Fruit fly (Drosophila melanogaster) whole organism, wandering third instar larva: ENCODE measurements around the gene Cyp313a1.

Experiments used
- Abd-B ChIP-seq: fragments of >200 bp; optimal IDR thresholded peaks from 2 replicates; lab custom pipeline; 2017; ENCODE audit warnings: missing biosample characterization, missing genetic modification characterization
- CG32264 ChIP-seq: fragments of 200-800 bp; sonication (Bioruptor generic); optimal IDR thresholded peaks from 2 replicates; lab custom pipeline; 2016; ENCODE audit warnings: missing biosample characterization, missing genetic modification characterization
- CG9705 ChIP-seq: fragments of 200-800 bp; sonication (Bioruptor generic); optimal IDR thresholded peaks from 2 replicates; lab custom pipeline; 2018; ENCODE audit warnings: missing biosample characterization, mild to moderate bottlenecking, missing genetic modification characterization
- CrebA ChIP-seq: fragments of 200-800 bp; sonication (Bioruptor generic); optimal IDR thresholded peaks from 2 replicates; lab custom pipeline; 2016; ENCODE audit warnings: missing biosample characterization, mild to moderate bottlenecking, missing genetic modification characterization, borderline replicate concordance
- Dfd ChIP-seq: fragments of >200 bp; optimal IDR thresholded peaks from 2 replicates; lab custom pipeline; 2017; ENCODE audit warnings: missing biosample characterization, missing genetic modification characterization
- Dif ChIP-seq: fragments of 200-275, 200-300 bp; sonication (Bioruptor generic); optimal IDR thresholded peaks from 2 replicates; lab custom pipeline; 2018; ENCODE audit warnings: missing biosample characterization, missing genetic modification characterization; ENCODE audit not compliant: partially characterized antibody
- GATAd ChIP-seq: sonication (Bioruptor generic); optimal IDR thresholded peaks from 2 replicates; lab custom pipeline; 2016; ENCODE audit warnings: missing biosample characterization, missing genetic modification characterization
- HLH106 ChIP-seq: fragments of 200-800 bp; optimal IDR thresholded peaks from 3 replicates; lab custom pipeline; 2019; ENCODE audit warnings: missing biosample characterization, mild to moderate bottlenecking, missing genetic modification characterization, moderate library complexity
- Hnf4 ChIP-seq: fragments of 200-800 bp; sonication (Bioruptor generic); optimal IDR thresholded peaks from 2 replicates; lab custom pipeline; 2016; ENCODE audit warnings: missing biosample characterization, mild to moderate bottlenecking, missing genetic modification characterization
- Hr78 ChIP-seq: fragments of >200 bp; optimal IDR thresholded peaks from 2 replicates; lab custom pipeline; 2017; ENCODE audit warnings: missing biosample characterization, missing genetic modification characterization
- Jra ChIP-seq: sonication (Bioruptor generic); optimal IDR thresholded peaks from 2 replicates; lab custom pipeline; 2016; ENCODE audit warnings: missing biosample characterization, missing genetic modification characterization
- Myc ChIP-seq: fragments of >200 bp; optimal IDR thresholded peaks from 2 replicates; lab custom pipeline; 2017
- Rel ChIP-seq, 2 experiments: fragments of 200-800 bp; sonication (Bioruptor generic) in 1 of 2; optimal IDR thresholded peaks; 2 replicates in 1 of 2; 3 replicates in 1 of 2; lab custom pipeline; 2016 to 2019; ENCODE audit warnings: mild to moderate bottlenecking in 2 of 2, missing biosample characterization in 2 of 2, missing genetic modification characterization in 2 of 2, moderate library complexity in 1 of 2
- Sp1 ChIP-seq: fragments of 200-800 bp; sonication (Bioruptor generic); optimal IDR thresholded peaks from 3 replicates; lab custom pipeline; 2019; ENCODE audit warnings: missing biosample characterization, mild to moderate bottlenecking, missing genetic modification characterization, moderate library complexity
- Vsx2 ChIP-seq: fragments of 200-300, 225-300 bp; sonication (Bioruptor generic); optimal IDR thresholded peaks from 2 replicates; lab custom pipeline; 2018; ENCODE audit warnings: missing biosample characterization, missing genetic modification characterization; ENCODE audit not compliant: partially characterized antibody
- br ChIP-seq: fragments of 200-800 bp; sonication (Bioruptor generic); optimal IDR thresholded peaks from 2 replicates; lab custom pipeline; 2016; ENCODE audit warnings: missing biosample characterization, missing genetic modification characterization
- brk ChIP-seq: fragments of 200-800 bp; sonication (Bioruptor generic); optimal IDR thresholded peaks from 2 replicates; lab custom pipeline; 2016; ENCODE audit warnings: missing biosample characterization, mild to moderate bottlenecking, missing genetic modification characterization
- dl ChIP-seq, 2 experiments: fragments of 175-275, 200-275 bp in 1 of 2; fragments of 200-275 bp in 1 of 2; sonication (Bioruptor generic); optimal IDR thresholded peaks; lab custom pipeline; 2018; ENCODE audit warnings: mild to moderate bottlenecking in 2 of 2, missing biosample characterization in 2 of 2, missing genetic modification characterization in 2 of 2, moderate library complexity in 2 of 2; ENCODE audit not compliant: partially characterized antibody in 2 of 2, insufficient read depth in 1 of 2
- dsf ChIP-seq: sonication (Bioruptor generic); optimal IDR thresholded peaks from 2 replicates; lab custom pipeline; 2016; ENCODE audit warnings: missing biosample characterization, missing genetic modification characterization, borderline replicate concordance
- ey ChIP-seq: fragments of 200-800 bp; sonication (Bioruptor generic); optimal IDR thresholded peaks from 2 replicates; lab custom pipeline; 2016; ENCODE audit warnings: missing biosample characterization, missing genetic modification characterization
- foxo ChIP-seq, 2 experiments: fragments of 200-800 bp; sonication (Bioruptor generic); optimal IDR thresholded peaks; 2 replicates in 1 of 2; 3 replicates in 1 of 2; lab custom pipeline; 2016 to 2017; ENCODE audit warnings: missing biosample characterization in 2 of 2, missing genetic modification characterization in 2 of 2
- fru ChIP-seq: fragments of 200-800 bp; sonication (Bioruptor generic); optimal IDR thresholded peaks from 3 replicates; lab custom pipeline; 2016; ENCODE audit warnings: missing biosample characterization, mild to moderate bottlenecking, missing genetic modification characterization
- jim ChIP-seq: fragments of 175-275, 200-325 bp; sonication (Bioruptor generic); optimal IDR thresholded peaks from 2 replicates; lab custom pipeline; 2016; ENCODE audit warnings: missing biosample characterization, mild to moderate bottlenecking, missing genetic modification characterization
- lola ChIP-seq: fragments of >200 bp; optimal IDR thresholded peaks from 2 replicates; lab custom pipeline; 2017; ENCODE audit warnings: missing biosample characterization, missing genetic modification characterization
- pan ChIP-seq: fragments of >200 bp; optimal IDR thresholded peaks from 2 replicates; lab custom pipeline; 2017
- psq ChIP-seq: fragments of 200-800 bp; sonication (Bioruptor generic); optimal IDR thresholded peaks from 3 replicates; lab custom pipeline; 2017; ENCODE audit warnings: missing biosample characterization, mild to moderate bottlenecking, missing genetic modification characterization, moderate library complexity
- sv ChIP-seq: fragments of 200-800 bp; sonication (Bioruptor generic); optimal IDR thresholded peaks from 3 replicates; lab custom pipeline; 2016; ENCODE audit warnings: missing biosample characterization, missing genetic modification characterization
- tai ChIP-seq: sonication (Bioruptor generic); optimal IDR thresholded peaks from 2 replicates; lab custom pipeline; 2016; ENCODE audit warnings: missing biosample characterization, missing genetic modification characterization
- usp ChIP-seq: fragments of >200 bp; optimal IDR thresholded peaks from 2 replicates; lab custom pipeline; 2017; ENCODE audit warnings: missing biosample characterization, missing genetic modification characterization
- woc ChIP-seq: sonication (Bioruptor generic); optimal IDR thresholded peaks from 2 replicates; lab custom pipeline; 2016; ENCODE audit warnings: missing biosample characterization, mild to moderate bottlenecking, missing genetic modification characterization

The Cyp313a1 gene

DNA sequence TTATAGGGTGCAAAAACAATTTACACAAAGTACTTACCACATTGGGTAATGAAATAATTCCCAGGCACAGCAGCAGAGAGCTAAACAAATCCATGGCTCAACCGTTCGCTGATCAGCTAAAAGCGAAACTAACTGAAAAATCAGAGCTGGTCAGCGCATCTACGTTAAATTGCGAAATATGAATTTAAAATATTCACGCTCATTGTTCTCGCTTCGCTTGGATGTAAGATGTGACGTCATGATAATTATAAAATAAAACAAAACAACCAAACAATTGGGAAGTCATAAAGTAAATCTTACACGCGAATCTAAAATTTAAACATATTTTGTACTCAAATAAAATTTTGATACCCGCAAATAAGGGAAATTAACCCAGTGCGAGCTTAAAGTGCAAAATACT lies 39.1 kb downstream of the Cyp313a1 start, which contains the start of gene CG14854:
CG14854 (minus strand) TSS at position 101 of the 400 bp plus-strand sequence.
- TF ChIP-seq Hr78 (no peak), Hnf4 (no peak), Myc (lab: Kevin White, UChicago) (no peak), Vsx2 (GFP tag; lab: Kevin White, UChicago) (no peak), tai (GFP tag; lab: Kevin White, UChicago) (no peak), fru (GFP tag; lab: Kevin White, UChicago) (no peak), CG32264 (no peak), Jra (GFP tag; lab: Kevin White, UChicago) (no peak), pan (lab: Kevin White, UChicago) (no peak), dsf (GFP tag; lab: Kevin White, UChicago) (no peak), Abd-B (no peak)

DNA sequence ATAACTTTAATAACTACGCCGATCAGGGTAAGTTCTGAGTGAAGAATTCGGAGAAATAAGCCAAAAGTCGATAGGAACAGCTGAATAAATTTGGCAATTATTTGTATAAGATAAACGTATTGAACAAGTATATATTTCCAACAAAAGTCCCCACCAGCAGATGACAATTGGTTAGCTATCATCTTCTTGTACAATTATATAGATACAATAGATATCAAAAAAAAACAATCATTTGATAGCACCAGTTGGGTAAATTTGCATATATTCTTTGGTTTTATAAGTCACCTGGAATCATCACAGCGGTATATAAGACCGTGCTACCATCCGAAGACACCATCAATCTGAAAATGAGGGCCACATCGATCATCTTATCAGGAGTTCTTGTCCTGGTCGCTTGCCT lies 39.8 kb downstream of the Cyp313a1 start, which contains the start of gene Jig:
Jig (plus strand) TSS at position 301 of the 400 bp plus-strand sequence.
- TF ChIP-seq Dfd (GFP tag; lab: Kevin White, UChicago) (no peak), Hr78 (no peak), usp (GFP tag; lab: Kevin White, UChicago) (no peak)

- no peak for TF ChIP-seq sv (GFP tag; lab: Kevin White, UChicago)
- no peak for TF ChIP-seq dsf (GFP tag; lab: Kevin White, UChicago)
- TF ChIP-seq HLH106 (tag; lab: Kevin White, UChicago) = no peak
- no peak for TF ChIP-seq woc (GFP tag; lab: Kevin White, UChicago)
- TF ChIP-seq Hnf4 = no peak
- no peak for TF ChIP-seq foxo (GFP tag; optimal IDR thresholded peaks at IDR 0.05; lab: Kevin White, UChicago)
- TF ChIP-seq pan (lab: Kevin White, UChicago) = no peak
- no peak for TF ChIP-seq brk (GFP tag; lab: Kevin White, UChicago)
- TF ChIP-seq Dfd (GFP tag; lab: Kevin White, UChicago) = no peak
- no peak for TF ChIP-seq GATAd (GFP tag; lab: Kevin White, UChicago)
- TF ChIP-seq Rel (GFP tag; optimal IDR thresholded peaks at IDR 0.05; lab: Kevin White, UChicago) = no peak
- no peak for TF ChIP-seq Rel (tag; optimal IDR thresholded peaks at IDR 0.05; lab: Kevin White, UChicago)
- no peak for TF ChIP-seq dl (GFP tag; optimal IDR thresholded peaks at IDR 0.05; lab: Kevin White, UChicago; ENCODE audit: insufficient read depth in 1 of 2, partially characterized antibody in 2 of 2)
- TF ChIP-seq Jra (GFP tag; lab: Kevin White, UChicago) = no peak
- no peak for TF ChIP-seq br (GFP tag; lab: Kevin White, UChicago)
- TF ChIP-seq tai (GFP tag; lab: Kevin White, UChicago) = no peak
- TF ChIP-seq CG9705 (GFP tag; lab: Kevin White, UChicago) = no peak
Observed at dm6 chr3R:14562040-14562439, 41.2 kb downstream of the Cyp313a1 start, which contains the start of gene CG14851. TSS of gene CG14851 (plus strand) at chr3R:14562340.

- TF ChIP-seq jim (GFP tag; lab: Kevin White, UChicago) (no peak), ey (GFP tag; lab: Kevin White, UChicago) (no peak), Sp1 (no peak), GATAd (GFP tag; lab: Kevin White, UChicago) (no peak), psq (no peak), Dfd (GFP tag; lab: Kevin White, UChicago) (no peak), CrebA (GFP tag; lab: Kevin White, UChicago) (no peak), Hnf4 (no peak), lola (GFP tag; lab: Kevin White, UChicago) (no peak), woc (GFP tag; lab: Kevin White, UChicago) (no peak), usp (GFP tag; lab: Kevin White, UChicago) (no peak), Abd-B (no peak)
Observed at dm6 chr3R:14564705-14565064, 43.8 kb downstream of the Cyp313a1 start, which contains the start of gene CG8087. TSS of gene CG8087 (minus strand) at chr3R:14564805.

DNA sequence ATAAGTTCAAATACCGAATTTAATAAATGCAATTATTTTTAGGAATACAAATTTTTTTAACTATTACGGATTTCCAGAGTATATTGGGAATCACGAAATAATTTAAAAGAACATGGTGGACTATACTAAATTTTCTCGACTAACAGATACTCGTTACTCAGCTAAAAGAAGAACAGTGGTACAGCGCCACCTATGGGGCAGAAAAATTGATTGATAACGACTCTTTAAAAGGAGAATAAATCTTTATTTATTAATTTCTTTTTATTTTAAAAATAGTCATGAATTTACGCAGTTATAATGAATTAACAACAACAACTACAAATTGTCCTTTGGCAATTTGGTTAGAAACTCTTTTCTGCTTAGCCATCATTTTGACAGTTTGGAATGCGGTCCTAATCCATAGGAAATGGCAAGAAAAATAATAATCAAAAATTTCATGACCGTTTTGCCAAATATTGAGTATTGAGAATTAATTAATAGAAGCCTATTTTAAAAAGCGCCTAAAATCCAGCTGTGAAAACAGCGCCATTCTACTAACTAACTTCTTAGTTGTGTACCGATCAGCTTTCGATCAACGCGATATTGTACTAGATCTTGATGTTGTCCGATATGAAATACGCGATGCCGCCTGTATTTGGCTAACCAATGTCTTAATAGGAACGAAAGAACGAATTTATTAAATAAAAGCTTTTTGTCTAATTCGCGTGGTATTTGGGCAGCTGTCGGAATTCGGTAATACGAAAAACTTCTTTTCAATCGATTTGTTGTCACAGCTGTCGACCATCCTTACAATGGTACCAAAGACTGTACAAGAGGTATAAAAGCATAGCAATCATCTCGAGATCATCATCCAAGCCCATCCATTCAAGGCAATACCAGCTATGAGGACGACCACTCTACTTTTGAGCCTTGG lies 44.5 kb downstream of the Cyp313a1 start, which contains the start of gene CG14852:
CG14852 (plus strand) TSS at position 863 of the 913 bp plus-strand sequence.
- TF ChIP-seq Myc (lab: Kevin White, UChicago) (no peak), Dif (peak; percentile 63), CrebA (GFP tag; lab: Kevin White, UChicago) (no peak)
